Fruit fly (Drosophila melanogaster) whole organism, embryonic: ENCODE measurements around the gene CG46310.
A peak's percentile ranks its signal among the peaks of the same experiment; 100 is the strongest.

Source experiments
- Atf-2 ChIP-seq: fragments of 200-800 bp; sonication (Bioruptor generic); optimal IDR thresholded peaks from 2 replicates; lab custom pipeline; 2016; ENCODE audit warnings: missing biosample characterization, missing genetic modification characterization
- CG10209 ChIP-seq: fragments of 200-800 bp; sonication (Bioruptor generic); optimal IDR thresholded peaks from 3 replicates; lab custom pipeline; 2017; ENCODE audit warnings: missing biosample characterization, mild to moderate bottlenecking, missing genetic modification characterization, missing genetic modification reagents
- CG13624 ChIP-seq: fragments of 200-800 bp; sonication (Bioruptor generic); optimal IDR thresholded peaks from 2 replicates; lab custom pipeline; 2016; ENCODE audit warnings: missing biosample characterization, missing genetic modification characterization
- CG15514 ChIP-seq: fragments of 200-800 bp; sonication (Bioruptor generic); optimal IDR thresholded peaks from 3 replicates; lab custom pipeline; 2017; ENCODE audit warnings: missing biosample characterization, missing genetic modification characterization, mild to moderate bottlenecking, moderate library complexity, missing genetic modification reagents
- CG1602 ChIP-seq: fragments of 200-800 bp; sonication (Bioruptor generic); optimal IDR thresholded peaks from 3 replicates; lab custom pipeline; 2016; ENCODE audit warnings: missing biosample characterization, missing genetic modification characterization
- CG30020 ChIP-seq: fragments of 200-800 bp; optimal IDR thresholded peaks from 2 replicates; lab custom pipeline; 2019; ENCODE audit warnings: missing biosample characterization, mild to moderate bottlenecking, missing genetic modification characterization, moderate library complexity
- CG3163 ChIP-seq: fragments of 200-800 bp; sonication (Bioruptor generic); optimal IDR thresholded peaks from 3 replicates; lab custom pipeline; 2016; ENCODE audit warnings: missing biosample characterization, missing genetic modification characterization
- CG3407 ChIP-seq: fragments of 200-800 bp; sonication (Bioruptor generic); optimal IDR thresholded peaks from 2 replicates; lab custom pipeline; 2018; ENCODE audit warnings: missing biosample characterization, mild to moderate bottlenecking, missing genetic modification characterization
- CG34422 ChIP-seq: fragments of 200-800 bp; sonication (Bioruptor generic); IDR thresholded peaks from 3 replicates; pipeline ENCODE4 v1.3.6; 2022; ENCODE audit warnings: missing biosample characterization, missing genetic modification characterization
- CG3847 ChIP-seq: fragments of 200-800 bp; sonication (Bioruptor generic); IDR thresholded peaks from 2 replicates; pipeline ENCODE4 v1.3.6; 2022; ENCODE audit warnings: missing biosample characterization, missing genetic modification characterization
- CG4707 ChIP-seq: fragments of 200-800 bp; sonication (Bioruptor generic); optimal IDR thresholded peaks from 2 replicates; lab custom pipeline; 2018; ENCODE audit warnings: missing biosample characterization, mild to moderate bottlenecking, missing genetic modification characterization, moderate library complexity
- CG7987 ChIP-seq: fragments of 200-800 bp; sonication (Bioruptor generic); optimal IDR thresholded peaks from 2 replicates; lab custom pipeline; 2018; ENCODE audit warnings: missing biosample characterization, mild to moderate bottlenecking, missing genetic modification characterization, moderate library complexity
- D19A ChIP-seq: fragments of 200-800 bp; optimal IDR thresholded peaks from 3 replicates; lab custom pipeline; 2019; ENCODE audit warnings: missing biosample characterization, mild to moderate bottlenecking, missing genetic modification characterization, moderate library complexity
- D19B ChIP-seq: fragments of 200-800 bp; sonication (Bioruptor generic); optimal IDR thresholded peaks from 2 replicates; lab custom pipeline; 2017; ENCODE audit warnings: missing biosample characterization, mild to moderate bottlenecking, missing genetic modification characterization
- Dll ChIP-seq: fragments of 200-800 bp; sonication (Bioruptor generic); IDR thresholded peaks from 4 replicates; pipeline ENCODE4 v1.3.6; 2022; ENCODE audit warnings: missing biosample characterization, missing genetic modification characterization; ENCODE audit not compliant: partially characterized antibody
- E2f2 ChIP-seq: fragments of 200-800 bp; sonication (Bioruptor generic); IDR thresholded peaks from 2 replicates; pipeline ENCODE4 v1.3.6; 2022; ENCODE audit warnings: missing biosample characterization, missing genetic modification characterization
- Ets97D ChIP-seq: fragments of 200-800 bp; sonication (Bioruptor generic); optimal IDR thresholded peaks from 3 replicates; lab custom pipeline; 2016; ENCODE audit warnings: missing biosample characterization, missing genetic modification characterization
- HLH4C ChIP-seq: fragments of 200-800 bp; sonication (Bioruptor generic); IDR thresholded peaks from 3 replicates; pipeline ENCODE4 v1.3.6; 2022; ENCODE audit warnings: missing biosample characterization, missing genetic modification characterization; ENCODE audit not compliant: partially characterized antibody
- Hey ChIP-seq: fragments of 200-800 bp; sonication (Bioruptor generic); optimal IDR thresholded peaks from 3 replicates; lab custom pipeline; 2018; ENCODE audit warnings: missing biosample characterization, mild to moderate bottlenecking, missing genetic modification characterization
- HmgZ ChIP-seq: fragments of 200-800 bp; sonication (Bioruptor generic); optimal IDR thresholded peaks from 2 replicates; lab custom pipeline; 2018; ENCODE audit warnings: missing biosample characterization, mild to moderate bottlenecking, missing genetic modification characterization
- Hmr ChIP-seq: fragments of 200-800 bp; sonication (Bioruptor generic); optimal IDR thresholded peaks from 3 replicates; lab custom pipeline; 2017; ENCODE audit warnings: mild to moderate bottlenecking, missing biosample characterization, missing genetic modification reagents, missing genetic modification characterization
- Pdp1 ChIP-seq, 2 experiments: fragments of 200-800 bp; sonication (Bioruptor generic); optimal IDR thresholded peaks; 3 replicates each; lab custom pipeline; 2016; ENCODE audit warnings: missing biosample characterization in 2 of 2, missing genetic modification characterization in 2 of 2, mild to moderate bottlenecking in 1 of 2, moderate library complexity in 1 of 2
- Scr ChIP-seq: fragments of 200-800 bp; sonication (Bioruptor generic); IDR thresholded peaks from 2 replicates; pipeline ENCODE4 v1.3.6; 2022; ENCODE audit warnings: missing biosample characterization, missing genetic modification characterization; ENCODE audit not compliant: partially characterized antibody
- Xrp1 ChIP-seq: fragments of 200-800 bp; sonication (Bioruptor generic); IDR thresholded peaks from 2 replicates; pipeline ENCODE4 v1.3.6; 2022; ENCODE audit warnings: missing biosample characterization, missing genetic modification characterization
- YL-1 ChIP-seq: fragments of 200-800 bp; sonication (Bioruptor generic); optimal IDR thresholded peaks from 3 replicates; lab custom pipeline; 2017; ENCODE audit warnings: missing biosample characterization, mild to moderate bottlenecking, missing genetic modification characterization
- abd-A ChIP-seq: fragments of 200-800 bp; sonication (Bioruptor generic); optimal IDR thresholded peaks from 3 replicates; lab custom pipeline; 2019; ENCODE audit warnings: missing biosample characterization, mild to moderate bottlenecking, missing genetic modification characterization, moderate library complexity
- ap ChIP-seq: fragments of 200-800 bp; sonication (Bioruptor generic); IDR thresholded peaks from 2 replicates; pipeline ENCODE4 v1.3.6; 2022; ENCODE audit warnings: missing biosample characterization, missing genetic modification characterization
- cg ChIP-seq: fragments of 200-800 bp; sonication (Bioruptor generic); optimal IDR thresholded peaks from 3 replicates; lab custom pipeline; 2019; ENCODE audit warnings: missing biosample characterization, mild to moderate bottlenecking, missing genetic modification characterization, moderate library complexity
- chinmo ChIP-seq: fragments of 200-800 bp; sonication (Bioruptor generic); IDR thresholded peaks from 4 replicates; pipeline ENCODE4 v1.3.6; 2022; ENCODE audit warnings: missing biosample characterization, missing genetic modification characterization; ENCODE audit not compliant: partially characterized antibody
- crol ChIP-seq: fragments of 200-800 bp; sonication (Bioruptor generic); IDR thresholded peaks from 2 replicates; pipeline ENCODE4 v1.3.6; 2022; ENCODE audit warnings: missing biosample characterization, missing genetic modification characterization
- crp ChIP-seq, 2 experiments: fragments of 200-800 bp; sonication (Bioruptor generic); optimal IDR thresholded peaks; 2 replicates in 1 of 2; 3 replicates in 1 of 2; lab custom pipeline; 2017; ENCODE audit warnings: missing biosample characterization in 2 of 2, missing genetic modification characterization in 2 of 2, mild to moderate bottlenecking in 1 of 2, moderate library complexity in 1 of 2
- cwo ChIP-seq: fragments of 200-800 bp; sonication (Bioruptor generic); optimal IDR thresholded peaks from 3 replicates; lab custom pipeline; 2017; ENCODE audit warnings: missing biosample characterization, missing genetic modification characterization, mild to moderate bottlenecking, moderate library complexity, missing genetic modification reagents
- exex ChIP-seq: fragments of 200-800 bp; sonication (Bioruptor generic); optimal IDR thresholded peaks from 4 replicates; lab custom pipeline; 2018; ENCODE audit warnings: missing biosample characterization, mild to moderate bottlenecking, missing genetic modification characterization, moderate library complexity
- eyg ChIP-seq: fragments of 200-800 bp; sonication (Bioruptor generic); optimal IDR thresholded peaks from 3 replicates; lab custom pipeline; 2016; ENCODE audit warnings: missing biosample characterization, missing genetic modification characterization
- lbe ChIP-seq: fragments of 200-800 bp; sonication (Bioruptor generic); optimal IDR thresholded peaks from 2 replicates; lab custom pipeline; 2016; ENCODE audit warnings: missing biosample characterization, mild to moderate bottlenecking, missing genetic modification characterization
- nom ChIP-seq: fragments of 200-800 bp; sonication (Bioruptor generic); optimal IDR thresholded peaks from 2 replicates; lab custom pipeline; 2017; ENCODE audit warnings: missing biosample characterization, missing genetic modification characterization, mild to moderate bottlenecking, moderate library complexity, missing genetic modification reagents
- oc ChIP-seq: fragments of 200-800 bp; sonication (Bioruptor generic); optimal IDR thresholded peaks from 2 replicates; lab custom pipeline; 2018; ENCODE audit warnings: missing biosample characterization, mild to moderate bottlenecking, missing genetic modification characterization, moderate library complexity
- phol ChIP-seq: fragments of 200-800 bp; sonication (Bioruptor generic); optimal IDR thresholded peaks from 3 replicates; lab custom pipeline; 2018; ENCODE audit warnings: missing biosample characterization, mild to moderate bottlenecking, missing genetic modification characterization, moderate library complexity
- psq ChIP-seq: fragments of 200-800 bp; sonication (Bioruptor generic); optimal IDR thresholded peaks from 2 replicates; lab custom pipeline; 2017; ENCODE audit warnings: missing biosample characterization, missing genetic modification characterization
- repo ChIP-seq: fragments of 200-800 bp; sonication (Bioruptor generic); optimal IDR thresholded peaks from 2 replicates; lab custom pipeline; 2016; ENCODE audit warnings: missing biosample characterization, missing genetic modification characterization
- sc ChIP-seq, 3 experiments: fragments of >200 bp in 2 of 3; fragments of 200-800 bp in 1 of 3; sonication (Bioruptor generic) in 1 of 3; optimal IDR thresholded peaks; 2 replicates in 2 of 3; 3 replicates in 1 of 3; lab custom pipeline; 2017; ENCODE audit warnings: mild to moderate bottlenecking in 1 of 3, missing biosample characterization in 1 of 3, missing genetic modification characterization in 1 of 3, missing genetic modification reagents in 1 of 3
- sisA ChIP-seq: fragments of 200-800 bp; sonication (Bioruptor generic); IDR thresholded peaks from 2 replicates; pipeline ENCODE4 v1.3.6; 2022; ENCODE audit warnings: missing biosample characterization, missing genetic modification characterization
- so ChIP-seq: fragments of 200-800 bp; sonication (Bioruptor generic); IDR thresholded peaks from 3 replicates; pipeline ENCODE4 v1.3.6; 2022; ENCODE audit warnings: missing biosample characterization, missing genetic modification characterization
- stwl ChIP-seq: fragments of 200-800 bp; sonication (Bioruptor generic); optimal IDR thresholded peaks from 3 replicates; lab custom pipeline; 2018; ENCODE audit warnings: missing biosample characterization, mild to moderate bottlenecking, missing genetic modification characterization, moderate library complexity
- zf30C ChIP-seq: fragments of 200-800 bp; sonication (Bioruptor generic); optimal IDR thresholded peaks from 3 replicates; lab custom pipeline; 2018; ENCODE audit warnings: missing biosample characterization, mild to moderate bottlenecking, missing genetic modification characterization

The CG46310 gene

dm6 chr3R:23221680-23222148, 48.0 kb downstream of the CG46310 start (continued):
- TF ChIP-seq Atf-2 (GFP tag; lab: Kevin White, UChicago) (no peak), CG7987 (peak; percentile 47), Hmr (GFP tag; lab: Kevin White, UChicago) (peak; percentile 32), Scr (GFP tag; lab: Robert Waterston, UW) (no peak), E2f2 (GFP tag; lab: Robert Waterston, UW) (peak; percentile 72), eyg (GFP tag; lab: Kevin White, UChicago) (no peak), so (GFP tag; lab: Robert Waterston, UW) (no peak), CG4707 (GFP tag; lab: Kevin White, UChicago) (no peak), D19A (no peak), CG15514 (GFP tag; lab: Kevin White, UChicago) (peak; percentile 25), sc (optimal IDR thresholded peaks at IDR 0.05; lab: Kevin White, UChicago) (no peak), sc (GFP tag; optimal IDR thresholded peaks at IDR 0.05; lab: Kevin White, UChicago) (no peak), zf30C (GFP tag; lab: Kevin White, UChicago) (no peak), D19B (GFP tag; lab: Kevin White, UChicago) (no peak), HmgZ (tag; lab: Kevin White, UChicago) (peak; percentile 37), stwl (peak; percentile 34), YL-1 (GFP tag; lab: Kevin White, UChicago) (peak; percentile 25), Hey (no peak), cg (GFP tag; lab: Kevin White, UChicago) (peak; percentile 75), CG3163 (GFP tag; lab: Kevin White, UChicago) (no peak), CG13624 (peak; percentile 33), CG30020 (no peak), CG34422 (no peak), repo (GFP tag; lab: Kevin White, UChicago) (no peak), Dll (peak; percentile 47; the same call in 1 of the 4 replicates), psq (GFP tag; lab: Kevin White, UChicago) (peak; percentile 8), ap (GFP tag; lab: Robert Waterston, UW) (no peak), lbe (GFP tag; lab: Kevin White, UChicago) (peak; percentile 67), exex (peak; percentile 47), nom (peak; percentile 69), crol (GFP tag; lab: Robert Waterston, UW) (no peak), Pdp1 (GFP tag; optimal IDR thresholded peaks at IDR 0.05; lab: Kevin White, UChicago) (peak in 1 of 2 experiments; percentile 23), Ets97D (GFP tag; lab: Kevin White, UChicago) (no peak), chinmo (GFP tag; lab: Robert Waterston, UW) (0 out of 4 replicates have a peak, but pooled peaks have one; percentile 31), cwo (GFP tag; lab: Kevin White, UChicago) (peak; percentile 9), CG3847 (GFP tag; lab: Robert Waterston, UW) (no peak), Xrp1 (GFP tag; lab: Robert Waterston, UW) (no peak), CG3407 (GFP tag; lab: Kevin White, UChicago) (no peak), CG10209 (GFP tag; lab: Kevin White, UChicago) (no peak), oc (no peak), sisA (GFP tag; lab: Robert Waterston, UW) (no peak), crp (GFP tag; optimal IDR thresholded peaks at IDR 0.05; lab: Kevin White, UChicago) (peak in 1 of 2 experiments; percentile 36), phol (no peak), abd-A (tag; lab: Kevin White, UChicago) (peak; percentile 4), HLH4C (GFP tag; lab: Robert Waterston, UW) (no peak), CG1602 (GFP tag; lab: Kevin White, UChicago) (no peak)
- TF ChIP-seq, all 482 proteins: peak for 50
